Worm (Caenorhabditis elegans) whole organism, L4 larva: ENCODE results near the gene bicd-1.
"Not testable (repeated sequence)": the region's sequence is repeated elsewhere in the genome, so short reads cannot be mapped to it uniquely, and the experiment has no call there.

ENCODE experiments used
- F26F4.8 ChIP-seq: fragments of 200-800 bp; sonication (Bioruptor generic); conservative IDR thresholded peaks from 2 replicates; pipeline ENCODE4 v1.3.6; 2022; ENCODE audit warnings: missing genetic modification characterization, missing compliant biosample characterization
- F49E8.2 ChIP-seq: sonication (generic microtip); optimal IDR thresholded peaks from 2 replicates; lab custom pipeline; 2016; ENCODE audit warnings: missing compliant biosample characterization, mild to moderate bottlenecking, missing genetic modification characterization, borderline replicate concordance
- Y105C5A.15 ChIP-seq: fragments of 200-800 bp; sonication (Bioruptor generic); IDR thresholded peaks from 2 replicates; pipeline ENCODE4 v1.3.6; 2022; ENCODE audit warnings: missing genetic modification characterization, missing compliant biosample characterization
- Y5F2A.4 ChIP-seq: fragments of 200-800 bp; sonication (Bioruptor generic); optimal IDR thresholded peaks from 2 replicates; lab custom pipeline; 2018; ENCODE audit warnings: mild to moderate bottlenecking, missing genetic modification characterization, missing compliant biosample characterization
- aha-1 ChIP-seq: fragments of 150-350 bp; peaks from one replicate; lab custom pipeline; 2014; ENCODE audit warnings: missing biosample characterization, missing genetic modification characterization
- attf-4 ChIP-seq: sonication (generic microtip); optimal IDR thresholded peaks from 3 replicates; lab custom pipeline; 2017; ENCODE audit warnings: missing biosample characterization, missing genetic modification characterization
- ceh-28 ChIP-seq: fragments of 150-350 bp; optimal IDR thresholded peaks from 2 replicates; lab custom pipeline; 2014; ENCODE audit warnings: missing biosample characterization, missing genetic modification reagents, missing genetic modification characterization
- ceh-32 ChIP-seq: sonication (generic microtip); optimal IDR thresholded peaks from 2 replicates; lab custom pipeline; 2016; ENCODE audit warnings: mild to moderate bottlenecking, missing genetic modification characterization, missing compliant biosample characterization; ENCODE audit not compliant: poor library complexity
- ces-1 ChIP-seq: fragments of 150-350 bp; sonication (generic microtip); optimal IDR thresholded peaks from 4 replicates; lab custom pipeline; 2014; ENCODE audit warnings: missing biosample characterization, missing genetic modification reagents, missing genetic modification characterization
- daf-16 ChIP-seq, 3 experiments: sonication (generic microtip); optimal IDR thresholded peaks; 2 replicates each; lab custom pipeline; 2016 to 2017; ENCODE audit warnings: missing genetic modification characterization in 3 of 3, missing genetic modification reagents in 3 of 3, mild to moderate bottlenecking in 2 of 3, missing compliant biosample characterization in 2 of 3, missing biosample characterization in 1 of 3, moderate library complexity in 1 of 3
- daf-8 ChIP-seq: fragments of 200-800 bp; sonication (Bioruptor generic); IDR thresholded peaks from 2 replicates; pipeline ENCODE4 v1.3.6; 2022; ENCODE audit warnings: missing genetic modification characterization, missing compliant biosample characterization
- dmd-6 ChIP-seq: fragments of 200-800 bp; sonication (Bioruptor generic); IDR thresholded peaks from 2 replicates; pipeline ENCODE4 v1.3.6; 2022; ENCODE audit warnings: missing genetic modification reagents, missing genetic modification characterization, missing compliant biosample characterization
- dmd-8 ChIP-seq: fragments of 200-800 bp; sonication (Bioruptor generic); IDR thresholded peaks from 2 replicates; pipeline ENCODE4 v1.3.6; 2022; ENCODE audit warnings: missing genetic modification characterization, missing compliant biosample characterization
- dmd-9 ChIP-seq: fragments of 200-800 bp; sonication (Bioruptor generic); IDR thresholded peaks from 2 replicates; pipeline ENCODE4 v1.3.6; 2022; ENCODE audit warnings: missing genetic modification reagents, missing genetic modification characterization, missing compliant biosample characterization
- dpl-1 ChIP-seq: fragments of 150-350 bp; optimal IDR thresholded peaks from 2 replicates; lab custom pipeline; 2014; ENCODE audit warnings: missing biosample characterization, missing genetic modification reagents, missing genetic modification characterization
- dve-1 ChIP-seq: sonication (generic microtip); optimal IDR thresholded peaks from 2 replicates; lab custom pipeline; 2017; ENCODE audit warnings: antibody characterized with exemption, mild to moderate bottlenecking, missing genetic modification characterization, missing compliant biosample characterization; ENCODE audit not compliant: insufficient read depth
- fkh-10 ChIP-seq: fragments of 150-350 bp; optimal IDR thresholded peaks from 2 replicates; lab custom pipeline; 2014; ENCODE audit warnings: missing biosample characterization, missing genetic modification reagents, missing genetic modification characterization
- hif-1 ChIP-seq, 2 experiments: sonication (generic microtip); optimal IDR thresholded peaks; 2 replicates each; lab custom pipeline; 2016 to 2017; ENCODE audit warnings: missing compliant biosample characterization in 2 of 2, missing genetic modification characterization in 2 of 2, missing genetic modification reagents in 2 of 2, missing genotype in 2 of 2, mild to moderate bottlenecking in 1 of 2
- hlh-30 ChIP-seq: sonication (generic microtip); optimal IDR thresholded peaks from 2 replicates; lab custom pipeline; 2017; ENCODE audit warnings: antibody characterized with exemption, mild to moderate bottlenecking, missing genetic modification characterization, missing compliant biosample characterization; ENCODE audit not compliant: insufficient read depth
- lin-15B ChIP-seq: fragments of 150-350 bp; sonication (generic microtip); optimal IDR thresholded peaks from 3 replicates; lab custom pipeline; 2014; ENCODE audit warnings: missing biosample characterization, missing genetic modification characterization
- lin-38 ChIP-seq: fragments of 200-800 bp; sonication (Bioruptor generic); IDR thresholded peaks from 2 replicates; pipeline ENCODE4 v1.3.6; 2022; ENCODE audit warnings: missing genetic modification reagents, missing genetic modification characterization, missing compliant biosample characterization
- mes-2 ChIP-seq: sonication (generic microtip); optimal IDR thresholded peaks from 2 replicates; lab custom pipeline; 2016; ENCODE audit warnings: missing genotype, mild to moderate bottlenecking, missing genetic modification characterization, missing compliant biosample characterization; ENCODE audit not compliant: poor library complexity, severe bottlenecking
- mxl-3 ChIP-seq: fragments of 200-800 bp; sonication (Bioruptor generic); optimal IDR thresholded peaks from 2 replicates; lab custom pipeline; 2018; ENCODE audit warnings: mild to moderate bottlenecking, missing genetic modification characterization, missing compliant biosample characterization
- nhr-10 ChIP-seq: fragments of 150-350 bp; optimal IDR thresholded peaks from 2 replicates; lab custom pipeline; 2014; ENCODE audit warnings: missing biosample characterization, missing genetic modification characterization
- nhr-102 ChIP-seq: sonication (generic microtip); optimal IDR thresholded peaks from 2 replicates; lab custom pipeline; 2016; ENCODE audit warnings: mild to moderate bottlenecking, missing genetic modification characterization, moderate library complexity, missing compliant biosample characterization
- nhr-111 ChIP-seq: fragments of 200-800 bp; sonication (Bioruptor generic); optimal IDR thresholded peaks from 2 replicates; lab custom pipeline; 2018; ENCODE audit warnings: mild to moderate bottlenecking, missing genetic modification characterization, missing compliant biosample characterization
- nhr-28 ChIP-seq: fragments of 150-350 bp; optimal IDR thresholded peaks from 2 replicates; lab custom pipeline; 2014; ENCODE audit warnings: missing biosample characterization, missing genetic modification characterization
- nhr-48 ChIP-seq: sonication (generic microtip); optimal IDR thresholded peaks from 2 replicates; lab custom pipeline; 2016; ENCODE audit warnings: mild to moderate bottlenecking, missing genetic modification characterization, missing compliant biosample characterization
- pha-4 ChIP-seq, 2 experiments: fragments of 150-350 bp in 1 of 2; fragments of 200-800 bp in 1 of 2; sonication (Bioruptor generic) in 1 of 2; IDR thresholded peaks in 1 of 2; optimal IDR thresholded peaks in 1 of 2; 2 replicates each; pipeline versions ENCODE4 v1.3.6 to Lab custom; 2014 to 2022; ENCODE audit warnings: missing genetic modification characterization in 2 of 2, missing genetic modification reagents in 2 of 2, missing biosample characterization in 1 of 2, missing compliant biosample characterization in 1 of 2
- php-3 ChIP-seq: fragments of 200-800 bp; sonication (Bioruptor generic); IDR thresholded peaks from 2 replicates; pipeline ENCODE4 v1.3.6; 2022; ENCODE audit warnings: missing genetic modification reagents, missing genetic modification characterization, missing compliant biosample characterization
- pqm-1 ChIP-seq: sonication (generic microtip); optimal IDR thresholded peaks from 2 replicates; lab custom pipeline; 2017; ENCODE audit warnings: missing biosample characterization, missing genetic modification characterization
- saeg-2 ChIP-seq: fragments of 200-800 bp; sonication (Bioruptor generic); IDR thresholded peaks from 2 replicates; pipeline ENCODE4 v1.3.6; 2022; ENCODE audit warnings: missing genetic modification reagents, missing genetic modification characterization, missing compliant biosample characterization
- skn-1 ChIP-seq: fragments of 150-350 bp; optimal IDR thresholded peaks from 2 replicates; lab custom pipeline; 2014; ENCODE audit warnings: missing biosample characterization, missing genetic modification characterization
- snpc-1.2 ChIP-seq: fragments of 200-800 bp; sonication (Bioruptor generic); IDR thresholded peaks from 2 replicates; pipeline ENCODE4 v1.3.6; 2022; ENCODE audit warnings: missing genetic modification reagents, missing genetic modification characterization, missing compliant biosample characterization
- unc-62 ChIP-seq, 3 experiments: fragments of 150-350 bp in 1 of 3; sonication (generic microtip); optimal IDR thresholded peaks in 2 of 3; peaks in 1 of 3; 1 replicate in 1 of 3; 2 replicates in 2 of 3; lab custom pipeline; 2014 to 2017; ENCODE audit warnings: missing biosample characterization in 3 of 3, missing genetic modification characterization in 3 of 3, missing genetic modification reagents in 3 of 3, missing genotype in 1 of 3
- vab-7 ChIP-seq: fragments of 200-800 bp; sonication (Bioruptor generic); IDR thresholded peaks from 2 replicates; pipeline ENCODE4 v1.3.6; 2022; ENCODE audit warnings: missing genetic modification reagents, missing genetic modification characterization, missing compliant biosample characterization
- zip-11 ChIP-seq: fragments of 200-800 bp; sonication (Bioruptor generic); IDR thresholded peaks from 2 replicates; pipeline ENCODE4 v1.3.6; 2022; ENCODE audit warnings: missing genetic modification characterization, missing compliant biosample characterization

The bicd-1 gene

DNA sequence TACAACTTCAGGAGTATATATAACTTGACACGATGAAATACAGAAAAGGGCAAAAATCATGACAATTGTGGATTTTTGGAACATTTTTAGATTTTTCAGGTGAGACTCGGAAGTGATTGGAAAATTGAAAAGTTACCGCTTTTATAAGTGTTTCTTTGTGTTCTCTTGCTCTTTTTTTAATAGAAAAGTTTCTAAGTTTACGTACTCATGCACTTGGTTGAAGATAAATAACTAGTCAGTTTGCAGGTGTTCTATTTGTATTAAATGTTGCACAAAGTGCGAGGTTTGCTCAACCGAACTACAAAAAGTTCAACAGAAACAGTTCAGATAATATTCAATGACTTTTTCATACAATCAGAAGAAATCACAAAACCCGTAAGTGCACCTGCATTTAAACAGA, 22.7 kb upstream of the bicd-1 start, which contains the start of gene nspb-3:
Gene nspb-3, minus strand, starts transcription at position 101 of the 400 bp plus-strand sequence.
- TF ChIP-seq mes-2 (tag; lab: Kevin White, UChicago); lin-38 (GFP tag; lab: Robert Waterston, UW); pha-4 (GFP tag; IDR thresholded peaks at IDR 0.05; lab: Robert Waterston, UW); pha-4 (tag; optimal IDR thresholded peaks at IDR 0.05; lab: Kevin White, UChicago): not testable (repeated sequence)

ce11 chrIV:6591010-6591746, 19.0 kb upstream of the bicd-1 start, which contains the start of the genes nspb-1 and nspb-2:
Gene nspb-1 (minus strand): TSS chrIV:6591110.
Gene nspb-2 (plus strand): TSS chrIV:6591696.
- TF ChIP-seq F49E8.2 (tag; lab: Kevin White, UChicago); aha-1 (tag; lab: Kevin White, UChicago); zip-11: not testable (repeated sequence)

DNA sequence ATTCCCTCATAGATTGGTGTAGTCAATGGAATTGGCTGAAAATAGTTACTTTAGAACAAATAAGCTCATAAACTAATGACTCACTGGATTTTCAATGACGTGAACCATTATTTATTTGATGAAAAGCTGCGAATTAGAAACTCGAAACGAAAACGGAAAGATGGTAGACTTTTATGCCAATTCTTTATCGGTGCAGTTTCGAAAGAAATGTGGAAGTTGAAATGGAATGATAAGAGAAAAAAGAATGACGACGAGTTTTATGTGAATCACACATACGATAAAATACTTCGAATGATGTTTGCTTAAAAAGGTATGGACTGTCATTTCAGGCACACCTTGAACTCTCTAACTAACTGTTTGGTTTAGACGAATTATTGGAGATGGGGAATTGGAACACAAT, 17.9 kb upstream of the bicd-1 start, which contains the start of the genes lec-11 and irld-7:
Gene lec-11, minus strand, starts transcription at position 126 of the 400 bp plus-strand sequence.
Gene irld-7, plus strand, starts transcription at position 332 of the 400 bp plus-strand sequence.
- no peak for TF ChIP-seq daf-8 (GFP tag; lab: Robert Waterston, UW)
- no peak for TF ChIP-seq F26F4.8 (GFP tag; lab: Robert Waterston, UW)
- TF ChIP-seq attf-4 (tag; lab: Kevin White, UChicago) = no peak
- TF ChIP-seq hlh-30 (tag; lab: Kevin White, UChicago) = no peak
- TF ChIP-seq dmd-6 (GFP tag; lab: Robert Waterston, UW) = peak; percentile 73
- peak; percentile 80 for TF ChIP-seq pqm-1 (tag; lab: Kevin White, UChicago)
- no peak for TF ChIP-seq dmd-8
- no peak for TF ChIP-seq mes-2 (tag; lab: Kevin White, UChicago)
- no peak for TF ChIP-seq skn-1 (tag; lab: Kevin White, UChicago)
- no peak for TF ChIP-seq ces-1 (GFP tag; lab: Kevin White, UChicago)
- TF ChIP-seq nhr-48 = no peak
- peak; percentile 50 for TF ChIP-seq nhr-28 (tag; lab: Kevin White, UChicago)
- TF ChIP-seq saeg-2 (GFP tag; lab: Robert Waterston, UW) = no peak
- no peak for TF ChIP-seq ceh-32 (tag; lab: Kevin White, UChicago)
- TF ChIP-seq daf-16 (GFP tag; optimal IDR thresholded peaks at IDR 0.05; lab: Kevin White, UChicago) = no peak
- peak; percentile 33 for TF ChIP-seq daf-16 (tag; optimal IDR thresholded peaks at IDR 0.05; lab: Kevin White, UChicago)
- TF ChIP-seq mxl-3 (GFP tag; lab: Kevin White, UChicago) = no peak
- TF ChIP-seq php-3 (GFP tag; lab: Robert Waterston, UW) = peak; percentile 65

ce11 chrIV:6588080-6588613, 16.0 kb upstream of the bicd-1 start:
- TF ChIP-seq hlh-30 (tag; lab: Kevin White, UChicago) (no peak), ceh-28 (no peak), daf-16 (GFP tag; optimal IDR thresholded peaks at IDR 0.05; lab: Kevin White, UChicago) (no peak), daf-16 (tag; optimal IDR thresholded peaks at IDR 0.05; lab: Kevin White, UChicago) (no peak), lin-38 (GFP tag; lab: Robert Waterston, UW) (0 out of 2 replicates have a peak, but pooled peaks have one; percentile 14), snpc-1.2 (GFP tag; lab: Robert Waterston, UW) (peak; percentile 51; the same call in 1 of the 2 replicates)
- TF ChIP-seq, all 104 proteins: peak for 2

DNA sequence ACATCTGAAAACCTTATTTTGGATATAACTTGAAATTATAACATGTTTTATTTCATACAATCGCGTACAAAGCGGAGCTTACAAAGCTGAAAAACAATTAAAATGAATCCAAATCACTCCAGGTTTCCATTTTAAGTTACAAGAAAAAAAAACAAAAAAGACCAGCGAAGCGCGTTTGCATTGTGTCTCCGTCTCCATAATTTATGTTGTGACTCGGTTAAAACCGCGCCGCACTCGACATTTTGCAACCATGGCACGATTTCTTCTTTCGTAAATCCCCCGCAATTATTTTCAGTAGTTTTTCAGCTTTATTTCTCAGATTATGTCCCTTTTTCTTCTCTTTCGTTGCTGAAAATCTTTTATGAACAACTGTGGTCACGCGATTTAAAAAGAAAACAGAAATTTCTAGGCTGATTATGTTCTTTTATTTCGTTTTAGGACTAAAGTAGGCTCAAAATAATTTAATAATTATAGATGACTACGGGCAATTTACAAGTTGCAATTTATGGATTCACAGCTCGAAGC, 13.3 kb upstream of the bicd-1 start, which contains the start of the genes F38A5.2 and dnj-11:
Gene F38A5.2, minus strand, starts transcription at position 4 of the 525 bp plus-strand sequence.
Gene dnj-11, plus strand, starts transcription at position 475 of the 525 bp plus-strand sequence.
- no peak for TF ChIP-seq vab-7 (GFP tag; lab: Robert Waterston, UW)
- TF ChIP-seq nhr-10 (tag; lab: Kevin White, UChicago) = no peak
- peak; percentile 83 for TF ChIP-seq dve-1 (tag; lab: Kevin White, UChicago)
- no peak for TF ChIP-seq Y5F2A.4 (GFP tag; lab: Kevin White, UChicago)
- TF ChIP-seq dpl-1 = peak; percentile 80
- peak in 1 of 2 experiments; percentile 89 for TF ChIP-seq unc-62 (GFP tag; optimal IDR thresholded peaks at IDR 0.05 in 1 of 2; lab: Kevin White, UChicago)
- no peak for TF ChIP-seq unc-62 (tag; optimal IDR thresholded peaks at IDR 0.05; lab: Kevin White, UChicago)
- no peak for TF ChIP-seq Y105C5A.15 (GFP tag; lab: Robert Waterston, UW)
- TF ChIP-seq fkh-10 = peak; percentile 38
- TF ChIP-seq nhr-111 (GFP tag; lab: Kevin White, UChicago) = no peak
- TF ChIP-seq hif-1 (tag; optimal IDR thresholded peaks at IDR 0.05; lab: Kevin White, UChicago) = peak in 1 of 2 experiments; percentile 55
- TF ChIP-seq nhr-102 (tag; lab: Kevin White, UChicago) = no peak
- TF ChIP-seq dmd-9 (GFP tag; lab: Robert Waterston, UW) = no peak
- no peak for TF ChIP-seq lin-15B
